Fruit fly (Drosophila melanogaster): Measurements from ENCODE around the gene CG32087.

DNA sequence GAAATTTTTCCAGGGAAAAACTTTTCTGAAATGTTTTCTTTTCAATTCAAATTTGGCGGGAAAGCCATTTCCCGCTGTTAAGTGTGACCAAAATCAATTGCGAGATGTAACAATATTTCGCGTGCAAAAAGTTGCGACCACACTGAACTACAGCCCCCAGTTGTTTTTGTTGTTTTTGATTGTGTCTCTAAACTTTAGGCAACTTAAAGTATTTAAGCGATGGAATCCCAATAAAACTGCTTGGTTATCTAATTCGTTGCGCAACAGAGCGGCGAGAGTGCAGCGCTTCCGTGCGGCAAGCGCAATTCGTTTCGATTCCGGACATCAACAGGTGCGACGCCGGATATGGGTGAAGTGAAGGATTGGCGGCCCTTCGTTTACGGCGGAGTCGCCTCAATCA is 11.2 kb upstream of the CG32087 start, which contains the start of gene Bmcp:
- no peak for TF ChIP-seq OdsH (GFP tag; optimal IDR thresholded peaks at IDR 0.05)
- no peak for TF ChIP-seq Eip75B (GFP tag; optimal IDR thresholded peaks at IDR 0.05)
- peak; percentile 69 for TF ChIP-seq Eip78C (GFP tag)
- no peak for TF ChIP-seq Hr39 (GFP tag; optimal IDR thresholded peaks at IDR 0.05)
- TF ChIP-seq fkh (GFP tag; optimal IDR thresholded peaks at IDR 0.05): no peak
- TF ChIP-seq net (GFP tag; optimal IDR thresholded peaks at IDR 0.05): no peak
- TF ChIP-seq CG10669 (GFP tag; optimal IDR thresholded peaks at IDR 0.05): no peak
- no peak for TF ChIP-seq CG10631 (GFP tag; optimal IDR thresholded peaks at IDR 0.05)
- no peak for TF ChIP-seq pdm3 (GFP tag; optimal IDR thresholded peaks at IDR 0.05)
- no peak for TF ChIP-seq dsx (GFP tag; optimal IDR thresholded peaks at IDR 0.05; ENCODE audit: poor library complexity, severe bottlenecking)
- no peak for TF ChIP-seq CG3919 (GFP tag; optimal IDR thresholded peaks at IDR 0.05)

Data from whole organism, prepupa.